Fruit fly (Drosophila melanogaster) whole organism, embryonic: ENCODE measurements around the gene CG34057.

ENCODE experiments used
- dan ChIP-seq: fragments of 200-800 bp; sonication (Bioruptor generic); IDR thresholded peaks from 2 replicates; pipeline ENCODE4 v1.3.6; 2022; ENCODE audit warnings: missing biosample characterization, missing genetic modification characterization
- zfh1 ChIP-seq: fragments of 200-800 bp; sonication (Bioruptor generic); IDR thresholded peaks from 3 replicates; pipeline ENCODE4 v1.3.6; 2022; ENCODE audit warnings: missing biosample characterization, missing genetic modification characterization

dm6 chr3L:882236-882891, 14.8 kb upstream of the CG34057 start:
- TF ChIP-seq dan (GFP tag; lab: Robert Waterston, UW) (no peak), zfh1 (no peak)
